Worm (Caenorhabditis elegans): ENCODE data around the gene let-721.

let-721 gene

ce11 chrIII:6415306-6415973 lies 31.3 kb downstream of the let-721 start, which contains the start of gene nas-4 (continued):
- TF ChIP-seq ceh-8 (GFP tag; optimal IDR thresholded peaks at IDR 0.05) (no peak), sptf-1 (tag; optimal IDR thresholded peaks at IDR 0.05) (no peak), mef-2 (tag; optimal IDR thresholded peaks at IDR 0.05) (no peak), hpl-2 (GFP tag; optimal IDR thresholded peaks at IDR 0.05) (no peak), egl-13 (tag; optimal IDR thresholded peaks at IDR 0.05) (no peak), nhr-84 (tag; optimal IDR thresholded peaks at IDR 0.05) (no peak), nhr-12 (tag; optimal IDR thresholded peaks at IDR 0.05) (no peak), fos-1 (tag; optimal IDR thresholded peaks at IDR 0.05) (no peak), hlh-17 (GFP tag; optimal IDR thresholded peaks at IDR 0.05; ENCODE audit: borderline replicate concordance) (no peak), nhr-71 (tag; optimal IDR thresholded peaks at IDR 0.05) (peak; percentile 45), unc-30 (tag; optimal IDR thresholded peaks at IDR 0.05) (no peak), vab-15 (tag; optimal IDR thresholded peaks at IDR 0.05) (no peak), Y116A8C.19 (tag; optimal IDR thresholded peaks at IDR 0.05; ENCODE audit: borderline replicate concordance) (no peak), dpl-1 (GFP tag; optimal IDR thresholded peaks at IDR 0.05) (no peak), alr-1 (tag; optimal IDR thresholded peaks at IDR 0.05; ENCODE audit: borderline replicate concordance) (no peak), irx-1 (tag; optimal IDR thresholded peaks at IDR 0.05) (no peak), pax-3 (tag; optimal IDR thresholded peaks at IDR 0.05) (no peak), nhr-237 (tag; optimal IDR thresholded peaks at IDR 0.05) (no peak), nhr-85 (tag) (peak; percentile 70), ceh-90 (tag; optimal IDR thresholded peaks at IDR 0.05) (no peak), sup-37 (GFP tag; optimal IDR thresholded peaks at IDR 0.05) (no peak), ama-1 (optimal IDR thresholded peaks at IDR 0.05) (peak; percentile 38), ztf-4 (tag; optimal IDR thresholded peaks at IDR 0.05) (peak; percentile 41), nhr-11 (tag; optimal IDR thresholded peaks at IDR 0.05) (no peak), nhr-20 (tag; optimal IDR thresholded peaks at IDR 0.05) (peak; percentile 5), ceh-82 (tag; optimal IDR thresholded peaks at IDR 0.05) (no peak), lin-35 (GFP tag; optimal IDR thresholded peaks at IDR 0.05) (no peak), swsn-7 (tag; optimal IDR thresholded peaks at IDR 0.05) (no peak), efl-3 (GFP tag; optimal IDR thresholded peaks at IDR 0.05) (no peak), nhr-19 (GFP tag; conservative IDR thresholded peaks at IDR 0.05) (no peak), elt-3 (tag; optimal IDR thresholded peaks at IDR 0.05) (no peak), C04F5.9 (tag; optimal IDR thresholded peaks at IDR 0.05) (no peak), pag-3 (tag; optimal IDR thresholded peaks at IDR 0.05; ENCODE audit: borderline replicate concordance, insufficient read depth) (no peak), aha-1 (tag; optimal IDR thresholded peaks at IDR 0.05) (no peak), zip-4 (GFP tag; optimal IDR thresholded peaks at IDR 0.05) (no peak), zag-1 (tag; optimal IDR thresholded peaks at IDR 0.05) (no peak), lin-15B (tag; optimal IDR thresholded peaks at IDR 0.05) (no peak), sox-4 (tag; optimal IDR thresholded peaks at IDR 0.05) (no peak), nhr-47 (tag; optimal IDR thresholded peaks at IDR 0.05) (peak; percentile 42), aly-2 (tag; optimal IDR thresholded peaks at IDR 0.05) (peak; percentile 39), lin-39 (tag; optimal IDR thresholded peaks at IDR 0.05) (no peak), nhr-76 (tag; optimal IDR thresholded peaks at IDR 0.05) (no peak), ztf-11 (tag; optimal IDR thresholded peaks at IDR 0.05) (no peak), lir-3 (tag; optimal IDR thresholded peaks at IDR 0.05; ENCODE audit: poor library complexity) (no peak), mdl-1 (tag; optimal IDR thresholded peaks at IDR 0.05) (no peak), ceh-88 (GFP tag; IDR thresholded peaks at IDR 0.05) (no peak)

Data from whole organism, L1 larva.